Worm (Caenorhabditis elegans) whole organism, L4 larva: ENCODE data around the gene T16G1.9.
"Not testable (repeated sequence)": the region's sequence is repeated elsewhere in the genome, so short reads cannot be mapped to it uniquely, and the experiment has no call there.

Experiments
- T20F7.1 ChIP-seq: fragments of 200-800 bp; sonication (Bioruptor generic); optimal IDR thresholded peaks from 2 replicates; lab custom pipeline; 2018; ENCODE audit warnings: mild to moderate bottlenecking, missing genetic modification characterization, missing compliant biosample characterization
- T26A8.4 ChIP-seq: fragments of 200-800 bp; sonication (Bioruptor generic); IDR thresholded peaks from 2 replicates; pipeline ENCODE4 v1.3.6; 2022; ENCODE audit warnings: missing genetic modification characterization, missing compliant biosample characterization
- Y105C5A.15 ChIP-seq: fragments of 200-800 bp; sonication (Bioruptor generic); IDR thresholded peaks from 2 replicates; pipeline ENCODE4 v1.3.6; 2022; ENCODE audit warnings: missing genetic modification characterization, missing compliant biosample characterization
- Y48G9A.11 ChIP-seq: fragments of 200-800 bp; sonication (Bioruptor generic); IDR thresholded peaks from 2 replicates; pipeline ENCODE4 v1.3.6; 2022; ENCODE audit warnings: missing genetic modification reagents, missing genetic modification characterization, missing compliant biosample characterization
- arid-1 ChIP-seq: fragments of 200-800 bp; sonication (Bioruptor generic); conservative IDR thresholded peaks from 2 replicates; pipeline ENCODE4 v1.3.6; 2022; ENCODE audit warnings: missing genetic modification reagents, missing genetic modification characterization, missing compliant biosample characterization
- attf-4 ChIP-seq: sonication (generic microtip); optimal IDR thresholded peaks from 3 replicates; lab custom pipeline; 2017; ENCODE audit warnings: missing biosample characterization, missing genetic modification characterization
- ceh-20 ChIP-seq: fragments of 200-800 bp; sonication (Bioruptor generic); IDR thresholded peaks from 2 replicates; pipeline ENCODE4 v1.3.6; 2022; ENCODE audit warnings: missing genetic modification reagents, missing genetic modification characterization, missing compliant biosample characterization
- ceh-32 ChIP-seq: sonication (generic microtip); optimal IDR thresholded peaks from 2 replicates; lab custom pipeline; 2016; ENCODE audit warnings: mild to moderate bottlenecking, missing genetic modification characterization, missing compliant biosample characterization; ENCODE audit not compliant: poor library complexity
- ceh-44 ChIP-seq: fragments of 200-800 bp; sonication (Bioruptor generic); IDR thresholded peaks from 2 replicates; pipeline ENCODE4 v1.3.6; 2022; ENCODE audit warnings: missing genetic modification reagents, missing genetic modification characterization, missing compliant biosample characterization
- ctbp-1 ChIP-seq: fragments of 200-800 bp; sonication (Bioruptor generic); IDR thresholded peaks from 2 replicates; pipeline ENCODE4 v1.3.6; 2022; ENCODE audit warnings: missing genetic modification reagents, missing genetic modification characterization, missing compliant biosample characterization
- daf-16 ChIP-seq, 3 experiments: sonication (generic microtip); optimal IDR thresholded peaks; 2 replicates each; lab custom pipeline; 2016 to 2017; ENCODE audit warnings: missing genetic modification characterization in 3 of 3, missing genetic modification reagents in 3 of 3, mild to moderate bottlenecking in 2 of 3, missing compliant biosample characterization in 2 of 3, missing biosample characterization in 1 of 3, moderate library complexity in 1 of 3
- dmd-6 ChIP-seq: fragments of 200-800 bp; sonication (Bioruptor generic); IDR thresholded peaks from 2 replicates; pipeline ENCODE4 v1.3.6; 2022; ENCODE audit warnings: missing genetic modification reagents, missing genetic modification characterization, missing compliant biosample characterization
- dmd-9 ChIP-seq: fragments of 200-800 bp; sonication (Bioruptor generic); IDR thresholded peaks from 2 replicates; pipeline ENCODE4 v1.3.6; 2022; ENCODE audit warnings: missing genetic modification reagents, missing genetic modification characterization, missing compliant biosample characterization
- dve-1 ChIP-seq: sonication (generic microtip); optimal IDR thresholded peaks from 2 replicates; lab custom pipeline; 2017; ENCODE audit warnings: antibody characterized with exemption, mild to moderate bottlenecking, missing genetic modification characterization, missing compliant biosample characterization; ENCODE audit not compliant: insufficient read depth
- fos-1 ChIP-seq: fragments of 150-350 bp; optimal IDR thresholded peaks from 2 replicates; lab custom pipeline; 2014; ENCODE audit warnings: missing biosample characterization, missing genetic modification characterization
- gei-8 ChIP-seq: fragments of 200-800 bp; sonication (Bioruptor generic); optimal IDR thresholded peaks from 2 replicates; lab custom pipeline; 2018; ENCODE audit warnings: mild to moderate bottlenecking, missing genetic modification characterization, missing compliant biosample characterization
- hif-1 ChIP-seq, 2 experiments: sonication (generic microtip); optimal IDR thresholded peaks; 2 replicates each; lab custom pipeline; 2016 to 2017; ENCODE audit warnings: missing compliant biosample characterization in 2 of 2, missing genetic modification characterization in 2 of 2, missing genetic modification reagents in 2 of 2, missing genotype in 2 of 2, mild to moderate bottlenecking in 1 of 2
- hlh-30 ChIP-seq: sonication (generic microtip); optimal IDR thresholded peaks from 2 replicates; lab custom pipeline; 2017; ENCODE audit warnings: antibody characterized with exemption, mild to moderate bottlenecking, missing genetic modification characterization, missing compliant biosample characterization; ENCODE audit not compliant: insufficient read depth
- lim-7 ChIP-seq: fragments of 200-800 bp; sonication (Bioruptor generic); IDR thresholded peaks from 2 replicates; pipeline ENCODE4 v1.3.6; 2022; ENCODE audit warnings: missing genetic modification characterization, missing compliant biosample characterization
- lin-1 ChIP-seq: fragments of 200-800 bp; sonication (Bioruptor generic); IDR thresholded peaks from 2 replicates; pipeline ENCODE4 v1.3.6; 2022; ENCODE audit warnings: missing genetic modification reagents, missing genetic modification characterization, missing compliant biosample characterization
- lin-29 ChIP-seq: fragments of 200-800 bp; sonication (Bioruptor generic); IDR thresholded peaks from 2 replicates; pipeline ENCODE4 v1.3.6; 2022; ENCODE audit warnings: missing genetic modification reagents, missing genetic modification characterization, missing compliant biosample characterization
- mep-1 ChIP-seq: fragments of 150-350 bp; sonication (generic microtip); optimal IDR thresholded peaks from 3 replicates; lab custom pipeline; 2014; ENCODE audit warnings: missing biosample characterization, missing genetic modification characterization
- mxl-3 ChIP-seq: fragments of 200-800 bp; sonication (Bioruptor generic); optimal IDR thresholded peaks from 2 replicates; lab custom pipeline; 2018; ENCODE audit warnings: mild to moderate bottlenecking, missing genetic modification characterization, missing compliant biosample characterization
- nhr-102 ChIP-seq: sonication (generic microtip); optimal IDR thresholded peaks from 2 replicates; lab custom pipeline; 2016; ENCODE audit warnings: mild to moderate bottlenecking, missing genetic modification characterization, moderate library complexity, missing compliant biosample characterization
- nhr-111 ChIP-seq: fragments of 200-800 bp; sonication (Bioruptor generic); optimal IDR thresholded peaks from 2 replicates; lab custom pipeline; 2018; ENCODE audit warnings: mild to moderate bottlenecking, missing genetic modification characterization, missing compliant biosample characterization
- nhr-237 ChIP-seq: sonication (generic microtip); optimal IDR thresholded peaks from 2 replicates; lab custom pipeline; 2017; ENCODE audit warnings: missing biosample characterization, missing genetic modification characterization
- nhr-25 ChIP-seq: sonication (generic microtip); optimal IDR thresholded peaks from 2 replicates; lab custom pipeline; 2017; ENCODE audit warnings: missing genetic modification characterization, mild to moderate bottlenecking, missing compliant biosample characterization, antibody characterized with exemption, moderate library complexity, borderline replicate concordance; ENCODE audit not compliant: insufficient read depth
- nhr-28 ChIP-seq: fragments of 150-350 bp; optimal IDR thresholded peaks from 2 replicates; lab custom pipeline; 2014; ENCODE audit warnings: missing biosample characterization, missing genetic modification characterization
- nhr-42 ChIP-seq: fragments of 200-800 bp; sonication (Bioruptor generic); IDR thresholded peaks from 2 replicates; pipeline ENCODE4 v1.3.6; 2022; ENCODE audit warnings: missing genetic modification characterization, missing compliant biosample characterization
- nhr-48 ChIP-seq: sonication (generic microtip); optimal IDR thresholded peaks from 2 replicates; lab custom pipeline; 2016; ENCODE audit warnings: mild to moderate bottlenecking, missing genetic modification characterization, missing compliant biosample characterization
- pha-4 ChIP-seq, 2 experiments: fragments of 150-350 bp in 1 of 2; fragments of 200-800 bp in 1 of 2; sonication (Bioruptor generic) in 1 of 2; IDR thresholded peaks in 1 of 2; optimal IDR thresholded peaks in 1 of 2; 2 replicates each; pipeline versions ENCODE4 v1.3.6 to Lab custom; 2014 to 2022; ENCODE audit warnings: missing genetic modification characterization in 2 of 2, missing genetic modification reagents in 2 of 2, missing biosample characterization in 1 of 2, missing compliant biosample characterization in 1 of 2
- rbr-2 ChIP-seq: sonication (generic microtip); optimal IDR thresholded peaks from 2 replicates; lab custom pipeline; 2016; ENCODE audit warnings: missing genotype, missing genetic modification characterization, missing compliant biosample characterization
- saeg-2 ChIP-seq: fragments of 200-800 bp; sonication (Bioruptor generic); IDR thresholded peaks from 2 replicates; pipeline ENCODE4 v1.3.6; 2022; ENCODE audit warnings: missing genetic modification reagents, missing genetic modification characterization, missing compliant biosample characterization
- spr-3 ChIP-seq: fragments of 200-800 bp; sonication (Bioruptor generic); optimal IDR thresholded peaks from 2 replicates; lab custom pipeline; 2018; ENCODE audit warnings: mild to moderate bottlenecking, missing genetic modification characterization, missing compliant biosample characterization
- tag-97 ChIP-seq: fragments of 200-800 bp; sonication (Bioruptor generic); IDR thresholded peaks from 2 replicates; pipeline ENCODE4 v1.3.6; 2022; ENCODE audit warnings: missing genetic modification characterization, missing compliant biosample characterization
- tra-1 ChIP-seq: fragments of 200-800 bp; sonication (Bioruptor generic); IDR thresholded peaks from 2 replicates; pipeline ENCODE4 v1.3.6; 2022; ENCODE audit warnings: missing genetic modification reagents, missing genetic modification characterization, missing compliant biosample characterization
- unc-130 ChIP-seq: sonication (generic microtip); optimal IDR thresholded peaks from 2 replicates; lab custom pipeline; 2016; ENCODE audit warnings: missing genetic modification reagents, missing genetic modification characterization, missing compliant biosample characterization
- vab-7 ChIP-seq: fragments of 200-800 bp; sonication (Bioruptor generic); IDR thresholded peaks from 2 replicates; pipeline ENCODE4 v1.3.6; 2022; ENCODE audit warnings: missing genetic modification reagents, missing genetic modification characterization, missing compliant biosample characterization
- zag-1 ChIP-seq: fragments of 150-350 bp; optimal IDR thresholded peaks from 2 replicates; lab custom pipeline; 2014; ENCODE audit warnings: missing biosample characterization, missing genetic modification characterization
- zfp-3 ChIP-seq: fragments of 200-800 bp; sonication (Bioruptor generic); conservative IDR thresholded peaks from 2 replicates; pipeline ENCODE4 v1.3.6; 2022; ENCODE audit warnings: missing genetic modification reagents, missing genetic modification characterization, missing compliant biosample characterization
- ztf-11 ChIP-seq: fragments of 150-350 bp; optimal IDR thresholded peaks from 2 replicates; lab custom pipeline; 2014; ENCODE audit warnings: missing biosample characterization, missing genetic modification characterization
- ztf-7 ChIP-seq: fragments of 150-350 bp; optimal IDR thresholded peaks from 2 replicates; lab custom pipeline; 2014; ENCODE audit warnings: missing biosample characterization, missing genetic modification characterization

The T16G1.9 gene

DNA sequence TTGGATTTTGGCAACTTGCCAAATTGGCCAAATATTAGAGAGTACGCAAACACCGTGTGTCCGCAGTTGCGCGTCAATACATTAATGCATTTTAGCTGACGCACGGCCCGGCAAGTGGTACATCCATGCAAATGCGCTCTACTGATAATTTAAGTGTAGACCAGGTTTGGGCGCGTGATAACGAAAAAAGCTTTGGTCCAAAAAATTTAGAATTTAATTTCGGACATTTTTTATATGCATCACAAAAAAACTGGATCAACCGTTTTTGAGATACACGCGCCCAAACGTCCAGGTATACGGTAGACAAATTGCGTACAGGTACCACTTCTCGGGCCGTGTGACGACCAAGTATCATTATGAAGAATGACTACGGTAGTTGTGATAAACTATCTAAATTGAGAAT, 17.3 kb upstream of the T16G1.9 start, which contains the start of gene R186.8 (continued):
- TF ChIP-seq T20F7.1 (peak; percentile 92), tra-1 (peak; percentile 85), nhr-48 (tag; lab: Kevin White, UChicago) (peak; percentile 60), lim-7 (GFP tag; lab: Robert Waterston, UW) (0 out of 2 replicates have a peak, but pooled peaks have one; percentile 10), lin-1 (GFP tag; lab: Robert Waterston, UW) (peak; percentile 12; the same call in 1 of the 2 replicates), dmd-6 (GFP tag; lab: Robert Waterston, UW) (peak; percentile 94), mep-1 (peak; percentile 74), arid-1 (GFP tag; lab: Robert Waterston, UW) (peak; percentile 72), dmd-9 (GFP tag; lab: Robert Waterston, UW) (peak; percentile 81), saeg-2 (GFP tag; lab: Robert Waterston, UW) (0 out of 2 replicates have a peak, but pooled peaks have one; percentile 14), rbr-2 (tag; lab: Kevin White, UChicago) (peak; percentile 86), daf-16 (GFP tag; optimal IDR thresholded peaks at IDR 0.05; lab: Kevin White, UChicago) (peak in 1 of 2 experiments; percentile 21), daf-16 (tag; optimal IDR thresholded peaks at IDR 0.05; lab: Kevin White, UChicago) (peak; percentile 35), spr-3 (GFP tag; lab: Kevin White, UChicago) (peak; percentile 38), nhr-102 (tag; lab: Kevin White, UChicago) (peak; percentile 58), mxl-3 (GFP tag; lab: Kevin White, UChicago) (peak; percentile 44), lin-29 (GFP tag; lab: Robert Waterston, UW) (peak; percentile 70), ctbp-1 (GFP tag; lab: Robert Waterston, UW) (peak; percentile 69; the same call in 1 of the 2 replicates), zfp-3 (GFP tag; lab: Robert Waterston, UW) (peak; percentile 87), hif-1 (tag; optimal IDR thresholded peaks at IDR 0.05; lab: Kevin White, UChicago) (peak in 1 of 2 experiments; percentile 56), pha-4 (GFP tag; IDR thresholded peaks at IDR 0.05; lab: Robert Waterston, UW) (peak; percentile 77), vab-7 (GFP tag; lab: Robert Waterston, UW) (peak; percentile 71; the same call in 1 of the 2 replicates), dve-1 (tag; lab: Kevin White, UChicago) (peak; percentile 53), Y48G9A.11 (GFP tag; lab: Robert Waterston, UW) (peak; percentile 52; the same call in 1 of the 2 replicates), ceh-44 (peak; percentile 84), unc-130 (GFP tag; lab: Kevin White, UChicago) (peak; percentile 66)
- not testable (repeated sequence) for TF ChIP-seq pha-4 (tag; optimal IDR thresholded peaks at IDR 0.05; lab: Kevin White, UChicago)

DNA sequence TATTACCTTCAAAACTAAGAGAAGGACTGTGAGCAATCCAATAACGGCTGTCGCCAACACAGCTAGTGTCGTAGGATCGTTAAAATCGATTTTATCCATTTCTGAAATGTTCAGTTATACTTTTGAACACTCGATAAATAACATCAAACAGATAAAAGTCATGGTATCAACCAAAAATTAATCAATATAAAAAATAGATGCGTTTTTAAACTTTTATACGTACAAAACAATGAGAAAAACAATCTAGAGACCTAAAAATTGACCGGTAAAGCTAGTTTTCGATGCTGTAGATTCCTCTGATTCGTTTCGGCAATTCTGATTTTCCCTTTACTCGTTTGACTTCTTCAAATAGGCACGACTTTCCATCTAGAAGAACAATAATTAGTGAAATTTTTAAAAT, 16.4 kb upstream of the T16G1.9 start, which contains the start of gene R186.3:
Gene R186.3, minus strand, starts transcription at position 101 of the 400 bp plus-strand sequence.
- no peak for TF ChIP-seq nhr-111 (GFP tag; lab: Kevin White, UChicago)
- no peak for TF ChIP-seq pha-4 (GFP tag; IDR thresholded peaks at IDR 0.05; lab: Robert Waterston, UW)
- TF ChIP-seq pha-4 (tag; optimal IDR thresholded peaks at IDR 0.05; lab: Kevin White, UChicago): no peak
- TF ChIP-seq tra-1: no peak
- TF ChIP-seq rbr-2 (tag; lab: Kevin White, UChicago): no peak
- no peak for TF ChIP-seq gei-8 (GFP tag; lab: Kevin White, UChicago)
- no peak for TF ChIP-seq hlh-30
- no peak for TF ChIP-seq tag-97
- TF ChIP-seq vab-7 (GFP tag; lab: Robert Waterston, UW): no peak
- no peak for TF ChIP-seq ztf-11 (tag; lab: Kevin White, UChicago)
- no peak for TF ChIP-seq ztf-7 (tag; lab: Kevin White, UChicago)
- no peak for TF ChIP-seq spr-3 (GFP tag; lab: Kevin White, UChicago)

DNA sequence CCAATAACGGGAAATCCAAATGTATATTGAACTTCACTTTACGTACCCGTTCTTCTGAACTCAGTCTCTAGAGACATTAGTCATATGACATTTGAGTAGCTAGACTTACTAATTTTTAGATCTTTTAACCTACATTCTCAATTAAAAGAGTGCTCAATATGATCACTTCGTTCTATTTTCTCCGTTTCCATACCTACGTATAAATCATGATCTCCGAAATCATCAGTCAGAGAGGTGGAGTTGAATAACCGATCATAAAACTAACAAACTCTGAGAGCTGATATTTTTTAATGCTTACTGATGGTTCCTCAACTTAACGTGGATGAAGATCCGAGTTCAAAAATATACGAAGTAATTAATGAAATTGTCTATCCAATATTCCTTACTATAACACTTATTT, 13.4 kb upstream of the T16G1.9 start, which contains the start of gene srd-35:
Gene srd-35, plus strand, starts transcription at position 301 of the 400 bp plus-strand sequence.
- TF ChIP-seq dmd-9 (GFP tag; lab: Robert Waterston, UW): no peak
- TF ChIP-seq zag-1: no peak
- TF ChIP-seq gei-8 (GFP tag; lab: Kevin White, UChicago): no peak
- no peak for TF ChIP-seq ceh-32 (tag; lab: Kevin White, UChicago)
- no peak for TF ChIP-seq attf-4 (tag; lab: Kevin White, UChicago)
- TF ChIP-seq fos-1 (tag; lab: Kevin White, UChicago): no peak
- TF ChIP-seq hlh-30: no peak
- TF ChIP-seq T26A8.4 (GFP tag; lab: Robert Waterston, UW): no peak
- no peak for TF ChIP-seq lin-29 (GFP tag; lab: Robert Waterston, UW)
- no peak for TF ChIP-seq ztf-11 (tag; lab: Kevin White, UChicago)
- TF ChIP-seq zfp-3 (GFP tag; lab: Robert Waterston, UW): no peak
- no peak for TF ChIP-seq dmd-6 (GFP tag; lab: Robert Waterston, UW)
- no peak for TF ChIP-seq nhr-237 (tag; lab: Kevin White, UChicago)
- no peak for TF ChIP-seq nhr-25
- TF ChIP-seq lin-1 (GFP tag; lab: Robert Waterston, UW): no peak
- no peak for TF ChIP-seq nhr-42 (GFP tag; lab: Robert Waterston, UW)
- TF ChIP-seq nhr-28 (tag; lab: Kevin White, UChicago): no peak
- no peak for TF ChIP-seq Y105C5A.15 (GFP tag; lab: Robert Waterston, UW)
- no peak for TF ChIP-seq dve-1 (tag; lab: Kevin White, UChicago)
- TF ChIP-seq ceh-20 (GFP tag; lab: Robert Waterston, UW): no peak
